Fruit fly (Drosophila melanogaster) whole organism, pupa: ENCODE measurements around the gene CG12692.

ENCODE experiments used
- CG10348 ChIP-seq: fragments of 200-800 bp; sonication (Bioruptor generic); IDR thresholded peaks from 2 replicates; pipeline ENCODE4 v1.3.6; 2022; ENCODE audit warnings: missing biosample characterization, missing genetic modification characterization
- CG12605 ChIP-seq: fragments of 200-800 bp; sonication (Bioruptor generic); IDR thresholded peaks from 2 replicates; pipeline ENCODE4 v1.3.6; 2022; ENCODE audit warnings: missing biosample characterization, missing genetic modification characterization
- CG13204 ChIP-seq: fragments of 200-800 bp; sonication (Bioruptor generic); optimal IDR thresholded peaks from 2 replicates; lab custom pipeline; 2018; ENCODE audit warnings: missing biosample characterization, mild to moderate bottlenecking, missing genetic modification characterization, moderate library complexity
- CG14655 ChIP-seq: fragments of 200-800 bp; sonication (Bioruptor generic); optimal IDR thresholded peaks from 3 replicates; lab custom pipeline; 2017; ENCODE audit warnings: mild to moderate bottlenecking, missing biosample characterization, missing genetic modification reagents, missing genetic modification characterization
- CG15710 ChIP-seq: fragments of 200-800 bp; sonication (Bioruptor generic); optimal IDR thresholded peaks from 2 replicates; lab custom pipeline; 2018; ENCODE audit warnings: missing biosample characterization, mild to moderate bottlenecking, missing genetic modification characterization, moderate library complexity
- CG17806 ChIP-seq: fragments of 200-800 bp; sonication (Bioruptor generic); optimal IDR thresholded peaks from 2 replicates; lab custom pipeline; 2018; ENCODE audit warnings: missing biosample characterization, mild to moderate bottlenecking, missing genetic modification characterization, moderate library complexity
- CG32121 ChIP-seq: fragments of 200-800 bp; sonication (Bioruptor generic); IDR thresholded peaks from 2 replicates; pipeline ENCODE4 v1.3.6; 2022; ENCODE audit warnings: missing biosample characterization, missing genetic modification characterization
- CG34367 ChIP-seq: fragments of 200-800 bp; sonication (Bioruptor generic); optimal IDR thresholded peaks from 2 replicates; lab custom pipeline; 2018; ENCODE audit warnings: missing biosample characterization, mild to moderate bottlenecking, missing genetic modification characterization
- CG4496 ChIP-seq: fragments of 200-800 bp; sonication (Bioruptor generic); IDR thresholded peaks from 3 replicates; pipeline ENCODE4 v1.3.6; 2022; ENCODE audit warnings: missing biosample characterization, missing genetic modification characterization
- CG8159 ChIP-seq: fragments of 200-800 bp; sonication (Bioruptor generic); optimal IDR thresholded peaks from 3 replicates; lab custom pipeline; 2018; ENCODE audit warnings: missing biosample characterization, mild to moderate bottlenecking, missing genetic modification characterization, moderate library complexity
- CG8301 ChIP-seq: fragments of 200-800 bp; sonication (Bioruptor generic); optimal IDR thresholded peaks from 2 replicates; lab custom pipeline; 2018; ENCODE audit warnings: missing biosample characterization, mild to moderate bottlenecking, missing genetic modification characterization
- CG9948 ChIP-seq: fragments of 200-800 bp; sonication (Bioruptor generic); optimal IDR thresholded peaks from 2 replicates; lab custom pipeline; 2018; ENCODE audit warnings: missing biosample characterization, mild to moderate bottlenecking, missing genetic modification characterization, moderate library complexity
- D1 ChIP-seq: fragments of 200-800 bp; sonication (Bioruptor generic); optimal IDR thresholded peaks from 2 replicates; lab custom pipeline; 2018; ENCODE audit warnings: missing biosample characterization, mild to moderate bottlenecking, missing genetic modification characterization, moderate library complexity
- EcR ChIP-seq: fragments of 200-800 bp; sonication (Bioruptor generic); optimal IDR thresholded peaks from 3 replicates; lab custom pipeline; 2019; ENCODE audit warnings: missing biosample characterization, missing genetic modification characterization, mild to moderate bottlenecking, moderate library complexity, missing genetic modification reagents
- Ets98B ChIP-seq: fragments of 200-800 bp; sonication (Bioruptor generic); IDR thresholded peaks from 2 replicates; pipeline ENCODE4 v1.3.6; 2022; ENCODE audit warnings: missing biosample characterization, missing genetic modification characterization
- Pif1A ChIP-seq: fragments of 200-800 bp; sonication (Bioruptor generic); optimal IDR thresholded peaks from 3 replicates; lab custom pipeline; 2016; ENCODE audit warnings: missing biosample characterization, missing genetic modification characterization
- Pif1B ChIP-seq: fragments of 200-800 bp; sonication (Bioruptor generic); optimal IDR thresholded peaks from 3 replicates; lab custom pipeline; 2016; ENCODE audit warnings: missing biosample characterization, missing genetic modification characterization
- Snoo ChIP-seq: fragments of 200-800 bp; sonication (Bioruptor generic); optimal IDR thresholded peaks from 3 replicates; lab custom pipeline; 2017; ENCODE audit warnings: missing biosample characterization, mild to moderate bottlenecking, missing genetic modification characterization, inconsistent platforms
- fd96Ca ChIP-seq: fragments of 200-800 bp; sonication (Bioruptor generic); IDR thresholded peaks from 3 replicates; pipeline ENCODE4 v1.3.6; 2022; ENCODE audit warnings: missing biosample characterization, missing genetic modification characterization
- gl ChIP-seq: fragments of 200-800 bp; sonication (Bioruptor generic); optimal IDR thresholded peaks from 2 replicates; lab custom pipeline; 2018; ENCODE audit warnings: missing biosample characterization, mild to moderate bottlenecking, missing genetic modification characterization
- rn ChIP-seq: fragments of 200-800 bp; sonication (Bioruptor generic); IDR thresholded peaks from 2 replicates; pipeline ENCODE4 v1.3.6; 2022; ENCODE audit warnings: missing biosample characterization, missing genetic modification characterization

CG12692 gene

DNA sequence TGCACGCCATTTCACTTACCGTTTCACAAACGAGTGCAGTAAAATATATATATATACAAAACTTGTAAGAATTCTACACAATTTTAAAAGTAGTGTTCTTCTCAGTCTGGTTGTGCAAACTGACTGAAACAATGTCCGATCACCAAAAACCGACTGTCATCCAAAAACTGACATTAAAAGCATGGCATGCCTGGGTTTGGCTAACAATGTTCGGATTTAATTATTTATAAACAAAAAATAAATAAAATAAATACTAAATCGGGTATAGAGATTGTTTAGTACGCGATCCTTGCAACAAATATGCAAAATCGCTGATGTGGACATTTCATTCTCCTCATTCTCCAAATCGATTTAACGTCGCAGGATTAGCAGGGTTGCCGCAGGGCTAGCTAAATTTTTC, at the start of gene CG12692:
TSS of gene CG12692 (minus strand) at position 101 of the 400 bp plus-strand sequence.
- no peak for TF ChIP-seq CG15710 (tag; lab: Kevin White, UChicago)
- TF ChIP-seq CG17806 (tag; lab: Kevin White, UChicago) = no peak
- TF ChIP-seq CG32121 (GFP tag; lab: Robert Waterston, UW) = no peak
- TF ChIP-seq Pif1A (GFP tag; lab: Kevin White, UChicago) = no peak

DNA sequence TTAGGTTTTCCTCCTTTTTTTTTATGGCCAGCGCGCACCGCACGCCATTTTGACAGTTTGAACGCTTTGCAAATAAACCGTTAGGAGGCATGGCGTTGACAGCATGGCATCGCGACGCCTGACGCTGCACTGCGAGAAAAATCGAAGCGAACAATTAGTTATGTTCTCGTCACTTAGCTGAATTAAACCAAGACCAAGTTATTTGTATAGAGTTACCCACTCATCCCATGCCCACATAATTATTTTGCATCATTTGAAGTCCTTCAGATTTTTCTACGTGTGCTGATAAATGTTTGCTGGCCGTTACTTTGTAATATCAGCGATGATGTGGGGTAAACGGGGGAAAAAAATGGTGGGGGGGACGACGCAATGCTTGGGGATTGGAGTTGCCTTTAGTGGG, 27.7 kb upstream of the CG12692 start:
- TF ChIP-seq CG32121 (GFP tag; lab: Robert Waterston, UW) (peak; percentile 20; the same call in 1 of the 2 replicates), CG4496 (GFP tag; lab: Robert Waterston, UW) (0 out of 3 replicates have a peak, but pooled peaks have one; percentile 39), Ets98B (GFP tag; lab: Robert Waterston, UW) (0 out of 2 replicates have a peak, but pooled peaks have one; percentile 11), fd96Ca (GFP tag; lab: Robert Waterston, UW) (peak; percentile 33; the same call in 1 of the 3 replicates), CG13204 (GFP tag; lab: Kevin White, UChicago) (no peak), CG9948 (no peak), CG14655 (GFP tag; lab: Kevin White, UChicago) (peak; percentile 18), rn (no peak)
- TF ChIP-seq, all 21 proteins: peak for 5

DNA sequence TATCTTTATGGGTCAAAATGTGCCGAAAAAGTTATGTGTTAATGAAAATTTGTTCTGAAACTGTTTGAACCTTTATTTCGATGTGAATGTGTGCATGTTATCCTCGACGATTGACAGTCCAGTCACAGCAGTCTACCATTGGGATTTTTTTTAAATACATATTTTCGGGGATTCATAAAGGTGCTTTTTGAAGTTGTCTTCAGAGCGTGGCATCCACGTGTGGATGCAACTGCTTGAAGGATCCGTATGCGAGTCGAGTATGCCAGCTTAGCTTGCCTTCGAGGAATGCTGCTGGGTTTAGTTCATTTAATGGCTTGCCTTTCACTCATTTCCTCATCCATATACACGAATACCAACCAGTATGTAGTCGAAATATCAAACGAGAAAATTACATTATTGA, 27.2 kb upstream of the CG12692 start, which contains the start of gene CG12693:
TSS of gene CG12693 (minus strand) at position 101 of the 400 bp plus-strand sequence.
- TF ChIP-seq gl (tag; lab: Kevin White, UChicago) = no peak
- no peak for TF ChIP-seq Pif1B (GFP tag; lab: Kevin White, UChicago)
- no peak for TF ChIP-seq CG9948
- no peak for TF ChIP-seq Snoo (tag; lab: Kevin White, UChicago)
- no peak for TF ChIP-seq Ets98B (GFP tag; lab: Robert Waterston, UW)
- TF ChIP-seq, all 21 proteins: peak for 0

DNA sequence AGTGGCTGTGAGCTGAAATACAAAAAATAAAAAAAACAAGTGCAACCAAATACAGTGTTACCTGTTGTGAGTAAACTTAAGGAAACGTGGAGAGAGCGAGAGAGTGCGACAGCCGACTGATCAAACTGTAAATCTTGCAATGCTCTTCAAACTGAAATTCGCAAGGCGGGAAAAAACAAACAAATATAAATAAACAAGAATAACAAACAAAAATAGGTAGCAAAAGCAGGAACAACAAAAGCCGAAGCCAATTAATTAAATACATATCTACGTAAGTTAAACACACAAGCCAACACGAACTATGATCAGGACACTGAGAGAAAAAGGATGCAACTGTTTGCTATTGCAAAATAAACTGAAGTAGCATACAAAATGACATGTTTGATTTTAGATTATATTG, 23.2 kb upstream of the CG12692 start:
- peak; percentile 8; the same call in 1 of the 2 replicates for TF ChIP-seq Ets98B (GFP tag; lab: Robert Waterston, UW)
- TF ChIP-seq CG15710 (tag; lab: Kevin White, UChicago) = no peak
- no peak for TF ChIP-seq rn
- no peak for TF ChIP-seq CG14655 (GFP tag; lab: Kevin White, UChicago)
- TF ChIP-seq Pif1A (GFP tag; lab: Kevin White, UChicago) = no peak
- no peak for TF ChIP-seq CG32121 (GFP tag; lab: Robert Waterston, UW)
- no peak for TF ChIP-seq Snoo (tag; lab: Kevin White, UChicago)
- no peak for TF ChIP-seq CG10348 (GFP tag; lab: Robert Waterston, UW)
- TF ChIP-seq CG4496 (GFP tag; lab: Robert Waterston, UW) = peak; percentile 11; the same call in 1 of the 3 replicates
- peak; percentile 12 for TF ChIP-seq CG34367 (tag; lab: Kevin White, UChicago)
- no peak for TF ChIP-seq gl (tag; lab: Kevin White, UChicago)
- TF ChIP-seq EcR = no peak
- peak; percentile 29; the same call in 1 of the 2 replicates for TF ChIP-seq CG12605
- peak; percentile 20 for TF ChIP-seq CG8159 (tag; lab: Kevin White, UChicago)
- TF ChIP-seq CG13204 (GFP tag; lab: Kevin White, UChicago) = no peak
- no peak for TF ChIP-seq CG17806 (tag; lab: Kevin White, UChicago)
- TF ChIP-seq Pif1B (GFP tag; lab: Kevin White, UChicago) = no peak
- no peak for TF ChIP-seq CG8301

DNA sequence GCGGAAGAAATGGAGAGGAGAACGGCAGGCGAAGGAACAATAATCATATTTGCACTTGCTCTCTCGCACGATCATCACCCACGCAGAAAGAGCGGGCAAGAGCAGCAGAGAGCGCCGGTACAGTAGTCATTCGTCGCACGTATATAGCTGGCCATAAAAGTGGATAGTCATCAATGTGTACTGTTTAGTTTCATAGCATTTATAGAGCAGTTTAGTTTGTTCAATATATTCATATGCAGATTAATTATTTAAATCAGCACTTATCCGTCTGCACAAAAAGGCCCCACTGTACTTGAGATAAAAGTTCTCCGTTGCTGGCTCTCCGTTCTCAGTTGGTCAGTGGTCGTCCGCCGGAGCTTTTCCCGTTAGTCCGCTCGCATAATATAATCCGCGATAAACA, 22.6 kb upstream of the CG12692 start:
- peak; percentile 18 for TF ChIP-seq EcR
- peak; percentile 99 for TF ChIP-seq CG32121 (GFP tag; lab: Robert Waterston, UW)
- peak; percentile 97 for TF ChIP-seq CG34367 (tag; lab: Kevin White, UChicago)
- TF ChIP-seq CG4496 (GFP tag; lab: Robert Waterston, UW) = peak; percentile 100
- TF ChIP-seq CG17806 (tag; lab: Kevin White, UChicago) = peak; percentile 96
- peak; percentile 98 for TF ChIP-seq CG8301
- peak; percentile 99 for TF ChIP-seq CG12605
- peak; percentile 96 for TF ChIP-seq Pif1B (GFP tag; lab: Kevin White, UChicago)
- peak; percentile 99 for TF ChIP-seq fd96Ca (GFP tag; lab: Robert Waterston, UW)
- peak; percentile 94 for TF ChIP-seq gl (tag; lab: Kevin White, UChicago)
- TF ChIP-seq CG14655 (GFP tag; lab: Kevin White, UChicago) = peak; percentile 97
- peak; percentile 94 for TF ChIP-seq CG13204 (GFP tag; lab: Kevin White, UChicago)
- peak; percentile 98 for TF ChIP-seq Pif1A (GFP tag; lab: Kevin White, UChicago)
- TF ChIP-seq CG8159 (tag; lab: Kevin White, UChicago) = peak; percentile 97
- TF ChIP-seq Ets98B (GFP tag; lab: Robert Waterston, UW) = peak; percentile 99
- peak; percentile 98 for TF ChIP-seq rn
- peak; percentile 99 for TF ChIP-seq Snoo (tag; lab: Kevin White, UChicago)
- TF ChIP-seq CG15710 (tag; lab: Kevin White, UChicago) = peak; percentile 98
- TF ChIP-seq CG9948 = peak; percentile 95
- TF ChIP-seq D1 (tag; lab: Kevin White, UChicago) = peak; percentile 43
- peak; percentile 98 for TF ChIP-seq CG10348 (GFP tag; lab: Robert Waterston, UW)
- TF ChIP-seq, all 21 proteins: peak for 21

DNA sequence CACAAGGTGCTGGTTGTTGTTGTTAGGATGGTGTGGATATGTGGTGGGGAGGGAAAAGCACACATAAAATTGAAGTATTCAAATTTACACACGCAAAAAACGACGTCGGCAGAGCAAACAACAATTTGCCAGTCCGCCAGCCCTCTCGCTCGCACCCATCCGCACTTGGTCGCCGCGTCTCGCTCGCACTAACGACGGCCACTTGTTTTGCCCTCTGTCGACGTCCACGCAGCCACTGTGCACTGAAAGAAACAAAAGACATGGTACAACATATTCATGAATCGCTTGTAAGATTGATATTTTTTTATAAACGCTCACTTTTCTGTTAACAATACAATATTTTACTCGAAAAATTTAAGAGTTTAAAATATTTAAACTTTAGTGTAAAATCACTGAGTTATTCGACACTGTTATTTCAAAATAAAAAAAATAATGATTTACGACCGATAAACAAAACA, 21.8 kb upstream of the CG12692 start:
- TF ChIP-seq CG9948 = peak; percentile 73
- 0 out of 2 replicates have a peak, but pooled peaks have one; percentile 45 for TF ChIP-seq CG12605
- peak; percentile 44 for TF ChIP-seq CG13204 (GFP tag; lab: Kevin White, UChicago)
- no peak for TF ChIP-seq EcR
- TF ChIP-seq CG8301 = peak; percentile 68
- TF ChIP-seq Pif1B (GFP tag; lab: Kevin White, UChicago) = peak; percentile 63
- peak; percentile 43 for TF ChIP-seq Pif1A (GFP tag; lab: Kevin White, UChicago)
- TF ChIP-seq CG15710 (tag; lab: Kevin White, UChicago) = peak; percentile 50
- peak; percentile 73 for TF ChIP-seq CG14655 (GFP tag; lab: Kevin White, UChicago)
- TF ChIP-seq Snoo (tag; lab: Kevin White, UChicago) = peak; percentile 69
- no peak for TF ChIP-seq gl (tag; lab: Kevin White, UChicago)
- peak; percentile 28 for TF ChIP-seq D1 (tag; lab: Kevin White, UChicago)
- TF ChIP-seq CG17806 (tag; lab: Kevin White, UChicago) = peak; percentile 54
- peak; percentile 72 for TF ChIP-seq CG8159 (tag; lab: Kevin White, UChicago)
- TF ChIP-seq CG34367 (tag; lab: Kevin White, UChicago) = no peak
- peak; percentile 77 for TF ChIP-seq Ets98B (GFP tag; lab: Robert Waterston, UW)
- peak; percentile 73 for TF ChIP-seq CG4496 (GFP tag; lab: Robert Waterston, UW)
- no peak for TF ChIP-seq CG10348 (GFP tag; lab: Robert Waterston, UW)
- peak; percentile 70; the same call in 2 of the 3 replicates for TF ChIP-seq fd96Ca (GFP tag; lab: Robert Waterston, UW)
- TF ChIP-seq rn = 0 out of 2 replicates have a peak, but pooled peaks have one; percentile 23
- peak; percentile 76 for TF ChIP-seq CG32121 (GFP tag; lab: Robert Waterston, UW)
